Worm (Caenorhabditis elegans): ENCODE data around the gene D2096.13.

DNA sequence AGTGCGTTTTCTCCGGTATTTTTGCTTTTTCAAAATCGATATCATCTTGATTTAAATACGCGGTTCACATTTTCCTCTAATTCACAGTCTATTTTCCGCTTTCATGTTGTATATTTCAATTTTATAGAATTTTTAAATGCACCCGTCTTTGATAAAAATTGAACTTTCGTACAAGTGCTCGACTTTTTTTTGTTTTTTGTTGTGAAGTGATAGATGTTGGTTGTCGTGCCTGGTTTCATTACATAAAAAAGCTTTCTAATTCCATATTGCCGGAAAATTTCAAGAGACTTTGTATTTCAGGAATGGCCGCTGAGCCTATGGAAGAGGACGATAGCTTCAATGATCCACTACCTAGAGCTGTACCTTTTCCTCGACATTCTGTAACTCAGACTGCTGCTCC lies 4.8 kb upstream of the D2096.13 start, which contains the start of gene D2096.12:
- TF ChIP-seq ztf-4 (tag; optimal IDR thresholded peaks at IDR 0.05) = no peak
- TF ChIP-seq fos-1 (tag; optimal IDR thresholded peaks at IDR 0.05) = no peak
- no peak for TF ChIP-seq ztf-11 (tag; optimal IDR thresholded peaks at IDR 0.05)
- no peak for TF ChIP-seq ZK546.5 (tag; optimal IDR thresholded peaks at IDR 0.05)
- no peak for TF ChIP-seq mab-5 (tag; optimal IDR thresholded peaks at IDR 0.05)
- TF ChIP-seq lin-39 (tag; optimal IDR thresholded peaks at IDR 0.05) = no peak
